Worm (Caenorhabditis elegans) whole organism, L3 larva: ENCODE measurements around the gene F46G10.4.

ENCODE experiments used
- zag-1 ChIP-seq: fragments of 150-350 bp; optimal IDR thresholded peaks from 2 replicates; lab custom pipeline; 2014; ENCODE audit warnings: missing biosample characterization, missing genetic modification characterization
- ztf-11 ChIP-seq: fragments of 150-350 bp; optimal IDR thresholded peaks from 2 replicates; lab custom pipeline; 2014; ENCODE audit warnings: missing biosample characterization, missing genetic modification characterization
- ztf-4 ChIP-seq: fragments of 150-350 bp; optimal IDR thresholded peaks from 2 replicates; lab custom pipeline; 2014; ENCODE audit warnings: missing biosample characterization, missing genetic modification characterization

ce11 chrX:13380988-13381742 lies 47.3 kb downstream of the F46G10.4 start:
- TF ChIP-seq ztf-4 (tag; lab: Kevin White, UChicago) (no peak), zag-1 (no peak), ztf-11 (tag; lab: Kevin White, UChicago) (no peak)
